Worm (Caenorhabditis elegans) whole organism, L4 larva: ENCODE data around the gene gob-1.

ENCODE experiments used
- daf-19 ChIP-seq: fragments of 200-800 bp; sonication (Bioruptor generic); conservative IDR thresholded peaks from 2 replicates; pipeline ENCODE4 v1.3.6; 2022; ENCODE audit warnings: missing genetic modification characterization, missing compliant biosample characterization
- ztf-11 ChIP-seq: fragments of 150-350 bp; optimal IDR thresholded peaks from 2 replicates; lab custom pipeline; 2014; ENCODE audit warnings: missing biosample characterization, missing genetic modification characterization

- TF ChIP-seq daf-19 (GFP tag; lab: Robert Waterston, UW), result no peak
- TF ChIP-seq ztf-11 (tag; lab: Kevin White, UChicago), result no peak
These were observed 8.1 kb upstream of the gob-1 start for ce11 chrX:15485262-15485661.
